Worm (Caenorhabditis elegans) whole organism, late embryonic: ENCODE measurements around the gene F56D2.3.
A peak's percentile ranks its signal among the peaks of the same experiment; 100 is the strongest.

Experiments
- C08G9.2 ChIP-seq: sonication (generic microtip); optimal IDR thresholded peaks from 2 replicates; lab custom pipeline; 2016; ENCODE audit warnings: mild to moderate bottlenecking, missing genetic modification characterization, moderate library complexity, missing compliant biosample characterization
- C38D4.7 ChIP-seq: fragments of 200-800 bp; sonication (Bioruptor generic); optimal IDR thresholded peaks from 2 replicates; lab custom pipeline; 2018; ENCODE audit warnings: mild to moderate bottlenecking, missing genetic modification characterization, moderate library complexity, missing compliant biosample characterization
- K02D7.2 ChIP-seq: sonication (generic microtip); optimal IDR thresholded peaks from 2 replicates; lab custom pipeline; 2017; ENCODE audit warnings: mild to moderate bottlenecking, missing genetic modification characterization, missing compliant biosample characterization
- ahr-1 ChIP-seq: sonication (generic microtip); optimal IDR thresholded peaks from 2 replicates; lab custom pipeline; 2016; ENCODE audit warnings: missing genetic modification characterization, missing compliant biosample characterization
- ceh-18 ChIP-seq: sonication (generic microtip); optimal IDR thresholded peaks from 2 replicates; lab custom pipeline; 2016; ENCODE audit warnings: missing genetic modification characterization, missing compliant biosample characterization
- ceh-2 ChIP-seq: sonication (generic microtip); optimal IDR thresholded peaks from 2 replicates; lab custom pipeline; 2016; ENCODE audit warnings: missing genotype, missing genetic modification characterization, missing compliant biosample characterization
- ceh-22 ChIP-seq: sonication (generic microtip); optimal IDR thresholded peaks from 2 replicates; lab custom pipeline; 2017; ENCODE audit warnings: missing biosample characterization, missing genetic modification characterization
- ceh-30 ChIP-seq: fragments of 150-350 bp; optimal IDR thresholded peaks from 2 replicates; lab custom pipeline; 2014; ENCODE audit warnings: missing biosample characterization, missing genetic modification characterization
- ceh-31 ChIP-seq: sonication (generic microtip); optimal IDR thresholded peaks from 2 replicates; lab custom pipeline; 2016; ENCODE audit warnings: missing genetic modification characterization, missing compliant biosample characterization
- ceh-34 ChIP-seq: sonication (generic microtip); optimal IDR thresholded peaks from 2 replicates; lab custom pipeline; 2016; ENCODE audit warnings: mild to moderate bottlenecking, missing genetic modification characterization, missing compliant biosample characterization
- dmd-4 ChIP-seq: sonication (generic microtip); optimal IDR thresholded peaks from 2 replicates; lab custom pipeline; 2016; ENCODE audit warnings: borderline replicate concordance, missing genetic modification characterization, missing compliant biosample characterization
- elt-2 ChIP-seq: sonication (generic microtip); optimal IDR thresholded peaks from 2 replicates; lab custom pipeline; 2016; ENCODE audit warnings: missing genetic modification reagents, missing genetic modification characterization, missing compliant biosample characterization
- fax-1 ChIP-seq: sonication (generic microtip); optimal IDR thresholded peaks from 2 replicates; lab custom pipeline; 2016; ENCODE audit warnings: missing genotype, missing genetic modification characterization, missing compliant biosample characterization
- fkh-10 ChIP-seq: fragments of 150-350 bp; optimal IDR thresholded peaks from 2 replicates; lab custom pipeline; 2014; ENCODE audit warnings: missing biosample characterization, missing genetic modification reagents, missing genetic modification characterization
- hlh-30 ChIP-seq: sonication (generic microtip); optimal IDR thresholded peaks from 2 replicates; lab custom pipeline; 2017; ENCODE audit warnings: antibody characterized with exemption, missing genetic modification characterization, missing compliant biosample characterization; ENCODE audit not compliant: insufficient read depth
- lim-6 ChIP-seq: sonication (generic microtip); optimal IDR thresholded peaks from 2 replicates; lab custom pipeline; 2016; ENCODE audit warnings: missing genetic modification characterization, missing compliant biosample characterization
- lin-11 ChIP-seq: fragments of 200-800 bp; sonication (Bioruptor generic); optimal IDR thresholded peaks from 2 replicates; lab custom pipeline; 2018; ENCODE audit warnings: mild to moderate bottlenecking, missing genetic modification characterization, missing compliant biosample characterization
- mec-3 ChIP-seq: sonication (generic microtip); optimal IDR thresholded peaks from 2 replicates; lab custom pipeline; 2016; ENCODE audit warnings: borderline replicate concordance, missing genetic modification characterization, missing compliant biosample characterization
- nfya-1 ChIP-seq: sonication (generic microtip); optimal IDR thresholded peaks from 2 replicates; lab custom pipeline; 2017; ENCODE audit warnings: missing genetic modification characterization, mild to moderate bottlenecking, missing compliant biosample characterization, antibody characterized with exemption, moderate library complexity
- nhr-11 ChIP-seq: fragments of 150-350 bp; optimal IDR thresholded peaks from 2 replicates; lab custom pipeline; 2014; ENCODE audit warnings: missing biosample characterization, missing genetic modification characterization
- nhr-232 ChIP-seq: sonication (generic microtip); optimal IDR thresholded peaks from 2 replicates; lab custom pipeline; 2016; ENCODE audit warnings: missing genetic modification characterization, missing compliant biosample characterization
- odd-2 ChIP-seq: sonication (generic microtip); optimal IDR thresholded peaks from 2 replicates; lab custom pipeline; 2017; ENCODE audit warnings: antibody characterized with exemption, mild to moderate bottlenecking, missing genetic modification characterization, missing compliant biosample characterization
- pat-9 ChIP-seq: fragments of 200-800 bp; sonication (Bioruptor generic); optimal IDR thresholded peaks from 2 replicates; lab custom pipeline; 2018; ENCODE audit warnings: mild to moderate bottlenecking, missing genetic modification characterization, moderate library complexity, missing compliant biosample characterization
- pax-1 ChIP-seq: fragments of 150-350 bp; optimal IDR thresholded peaks from 2 replicates; lab custom pipeline; 2014; ENCODE audit warnings: missing biosample characterization, missing genetic modification characterization
- pha-2 ChIP-seq: sonication (generic microtip); optimal IDR thresholded peaks from 2 replicates; lab custom pipeline; 2017; ENCODE audit warnings: mild to moderate bottlenecking, missing genetic modification characterization, missing compliant biosample characterization
- pha-4 ChIP-seq: fragments of 150-350 bp; optimal IDR thresholded peaks from 2 replicates; lab custom pipeline; 2018; ENCODE audit warnings: missing biosample characterization, missing genetic modification reagents, missing genetic modification characterization
- pqm-1 ChIP-seq: sonication (generic microtip); optimal IDR thresholded peaks from 2 replicates; lab custom pipeline; 2016; ENCODE audit warnings: missing genetic modification characterization, missing compliant biosample characterization
- ref-2 ChIP-seq: sonication (generic microtip); optimal IDR thresholded peaks from 2 replicates; lab custom pipeline; 2016; ENCODE audit warnings: missing genetic modification characterization, missing compliant biosample characterization
- sdc-2 ChIP-seq: sonication (generic microtip); optimal IDR thresholded peaks from 2 replicates; lab custom pipeline; 2016; ENCODE audit warnings: missing genotype, missing genetic modification characterization, missing compliant biosample characterization
- sox-4 ChIP-seq: sonication (generic microtip); optimal IDR thresholded peaks from 2 replicates; lab custom pipeline; 2017; ENCODE audit warnings: mild to moderate bottlenecking, missing genetic modification characterization, inconsistent platforms, missing compliant biosample characterization
- syd-9 ChIP-seq: sonication (generic microtip); optimal IDR thresholded peaks from 2 replicates; lab custom pipeline; 2016; ENCODE audit warnings: mild to moderate bottlenecking, missing genetic modification characterization, moderate library complexity, missing compliant biosample characterization
- tbx-2 ChIP-seq: sonication (generic microtip); optimal IDR thresholded peaks from 2 replicates; lab custom pipeline; 2016; ENCODE audit warnings: missing genetic modification characterization, missing compliant biosample characterization
- tbx-7 ChIP-seq: sonication (generic microtip); optimal IDR thresholded peaks from 2 replicates; lab custom pipeline; 2016; ENCODE audit warnings: missing genotype, missing genetic modification characterization, missing compliant biosample characterization
- ttx-3 ChIP-seq: sonication (generic microtip); optimal IDR thresholded peaks from 2 replicates; lab custom pipeline; 2016; ENCODE audit warnings: missing genetic modification reagents, missing genetic modification characterization, missing compliant biosample characterization
- unc-42 ChIP-seq: sonication (generic microtip); optimal IDR thresholded peaks from 2 replicates; lab custom pipeline; 2016; ENCODE audit warnings: missing genotype, missing genetic modification characterization, missing compliant biosample characterization
- unc-55 ChIP-seq: sonication (generic microtip); optimal IDR thresholded peaks from 2 replicates; lab custom pipeline; 2017; ENCODE audit warnings: missing biosample characterization, missing genetic modification reagents, missing genetic modification characterization
- unc-86 ChIP-seq: sonication (generic microtip); optimal IDR thresholded peaks from 2 replicates; lab custom pipeline; 2016; ENCODE audit warnings: missing genetic modification characterization, missing compliant biosample characterization

F56D2.3 gene

DNA sequence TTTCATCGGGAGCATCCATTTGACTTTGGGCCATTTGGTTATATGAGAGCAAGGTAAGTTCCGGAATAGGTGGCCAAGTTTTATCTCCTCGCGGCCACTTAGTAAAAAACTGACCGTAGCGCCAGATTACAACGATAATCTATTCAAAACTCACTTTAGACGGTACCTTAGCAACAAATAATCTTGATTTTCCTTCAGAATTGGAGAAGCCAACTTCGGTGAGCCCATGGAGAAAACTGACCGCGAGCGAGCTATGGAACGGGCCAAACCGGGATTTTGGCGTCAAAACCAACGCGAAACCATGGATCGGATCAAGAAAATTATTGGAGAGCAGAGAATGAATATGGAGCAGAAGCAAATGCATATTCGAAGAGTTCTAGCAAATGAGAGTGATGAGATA is 964 bp downstream of the F56D2.3 start:
- TF ChIP-seq pha-4 (tag; lab: Kevin White, UChicago) (no peak), ceh-22 (tag; lab: Kevin White, UChicago) (no peak), ceh-34 (tag; lab: Kevin White, UChicago) (no peak), odd-2 (tag; lab: Kevin White, UChicago) (no peak), elt-2 (tag; lab: Kevin White, UChicago) (no peak), unc-42 (tag; lab: Kevin White, UChicago) (no peak), syd-9 (tag; lab: Kevin White, UChicago) (no peak), nhr-11 (tag; lab: Kevin White, UChicago) (no peak), pat-9 (tag; lab: Kevin White, UChicago) (no peak), sdc-2 (tag; lab: Kevin White, UChicago) (no peak), lin-11 (tag; lab: Kevin White, UChicago) (no peak), ref-2 (no peak), pqm-1 (no peak), mec-3 (tag; lab: Kevin White, UChicago) (no peak), unc-86 (tag; lab: Kevin White, UChicago) (no peak), C08G9.2 (tag; lab: Kevin White, UChicago) (no peak), pha-2 (tag; lab: Kevin White, UChicago) (no peak), ahr-1 (tag; lab: Kevin White, UChicago) (no peak)
- TF ChIP-seq, all 69 proteins: peak for 0

DNA sequence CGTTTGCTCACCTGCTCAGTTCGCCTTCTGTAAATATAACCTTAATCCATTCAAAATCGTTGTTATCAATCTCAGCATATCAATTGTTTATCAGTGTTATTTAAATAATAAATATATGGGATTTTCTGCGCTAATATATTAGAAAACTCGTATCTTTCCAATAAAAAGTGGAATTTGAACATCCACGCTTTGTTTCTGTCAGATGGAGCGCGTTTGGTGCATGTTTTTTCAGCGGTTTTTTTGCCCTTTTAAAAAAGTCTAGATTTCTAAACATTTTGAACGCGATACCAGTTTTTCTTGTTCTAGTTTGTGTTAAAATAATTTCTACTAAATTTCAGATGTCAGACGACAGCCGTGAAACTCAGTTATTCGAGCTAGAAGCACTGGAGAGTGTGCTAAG is 2.2 kb downstream of the F56D2.3 start, which contains the start of gene F56D2.2:
Gene F56D2.2, plus strand, starts transcription at position 339 of the 400 bp plus-strand sequence.
- no peak for TF ChIP-seq C38D4.7 (GFP tag; lab: Kevin White, UChicago)
- TF ChIP-seq ttx-3 (tag; lab: Kevin White, UChicago), result no peak
- no peak for TF ChIP-seq nhr-11 (tag; lab: Kevin White, UChicago)
- no peak for TF ChIP-seq ceh-34 (tag; lab: Kevin White, UChicago)
- TF ChIP-seq sox-4 (tag; lab: Kevin White, UChicago), result no peak
- TF ChIP-seq ceh-2, result no peak
- TF ChIP-seq dmd-4, result no peak
- no peak for TF ChIP-seq nhr-232
- no peak for TF ChIP-seq ceh-18 (tag; lab: Kevin White, UChicago)
- no peak for TF ChIP-seq lim-6
- no peak for TF ChIP-seq K02D7.2 (tag; lab: Kevin White, UChicago)
- no peak for TF ChIP-seq tbx-7
- no peak for TF ChIP-seq ahr-1 (tag; lab: Kevin White, UChicago)
- TF ChIP-seq ceh-31 (tag; lab: Kevin White, UChicago), result no peak
- no peak for TF ChIP-seq nfya-1 (tag; lab: Kevin White, UChicago)
- no peak for TF ChIP-seq ceh-30 (tag; lab: Kevin White, UChicago)
- no peak for TF ChIP-seq lin-11 (tag; lab: Kevin White, UChicago)
- no peak for TF ChIP-seq fkh-10 (GFP tag; lab: Kevin White, UChicago)
- TF ChIP-seq fax-1 (tag; lab: Kevin White, UChicago), result no peak

DNA sequence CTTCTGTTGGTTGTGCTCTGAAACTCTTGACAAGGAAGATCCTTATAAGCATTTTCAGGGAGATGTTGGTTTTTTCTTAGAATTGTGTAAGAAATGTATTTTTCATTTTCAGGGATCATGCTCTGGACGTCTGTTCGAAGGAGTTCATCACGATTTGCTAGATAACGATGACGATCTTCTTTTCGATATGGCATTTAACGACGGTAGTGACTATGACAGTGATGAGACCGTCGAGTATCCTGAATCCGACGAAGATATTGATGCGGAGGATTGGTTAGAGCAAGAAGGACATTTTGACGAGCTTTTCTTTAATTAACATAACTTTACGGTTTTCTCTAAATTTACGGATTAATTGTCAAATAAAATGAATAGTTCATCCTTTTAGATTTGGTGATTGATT is 4.0 kb downstream of the F56D2.3 start:
- no peak for TF ChIP-seq dmd-4
- TF ChIP-seq pha-4 (tag; lab: Kevin White, UChicago), result no peak
- no peak for TF ChIP-seq pax-1 (tag; lab: Kevin White, UChicago)

- TF ChIP-seq pat-9 (tag; lab: Kevin White, UChicago) (no peak), ceh-22 (tag; lab: Kevin White, UChicago) (no peak), nhr-11 (tag; lab: Kevin White, UChicago) (no peak), hlh-30 (tag; lab: Kevin White, UChicago) (no peak), ceh-31 (tag; lab: Kevin White, UChicago) (peak; percentile 37), unc-55 (GFP tag; lab: Kevin White, UChicago) (peak; percentile 1), nfya-1 (tag; lab: Kevin White, UChicago) (peak; percentile 29), tbx-2 (tag; lab: Kevin White, UChicago) (peak; percentile 10)
Observed at ce11 chrIII:5591668-5592149, 7.0 kb downstream of the F56D2.3 start, which contains the start of the genes ddx-15 and ucr-1. Gene ddx-15, minus strand, starts transcription at chrIII:5591718. Gene ucr-1, plus strand, starts transcription at chrIII:5592135.
